Fruit fly (Drosophila melanogaster) whole organism, pupa: ENCODE results near the gene Gal.

Experiments used
- CG10348 ChIP-seq: fragments of 200-800 bp; sonication (Bioruptor generic); IDR thresholded peaks from 2 replicates; pipeline ENCODE4 v1.3.6; 2022; ENCODE audit warnings: missing biosample characterization, missing genetic modification characterization
- CG12605 ChIP-seq: fragments of 200-800 bp; sonication (Bioruptor generic); IDR thresholded peaks from 2 replicates; pipeline ENCODE4 v1.3.6; 2022; ENCODE audit warnings: missing biosample characterization, missing genetic modification characterization
- CG17806 ChIP-seq: fragments of 200-800 bp; sonication (Bioruptor generic); optimal IDR thresholded peaks from 2 replicates; lab custom pipeline; 2018; ENCODE audit warnings: missing biosample characterization, mild to moderate bottlenecking, missing genetic modification characterization, moderate library complexity
- CG32121 ChIP-seq: fragments of 200-800 bp; sonication (Bioruptor generic); IDR thresholded peaks from 2 replicates; pipeline ENCODE4 v1.3.6; 2022; ENCODE audit warnings: missing biosample characterization, missing genetic modification characterization
- CG34367 ChIP-seq: fragments of 200-800 bp; sonication (Bioruptor generic); optimal IDR thresholded peaks from 2 replicates; lab custom pipeline; 2018; ENCODE audit warnings: missing biosample characterization, mild to moderate bottlenecking, missing genetic modification characterization
- CG8159 ChIP-seq: fragments of 200-800 bp; sonication (Bioruptor generic); optimal IDR thresholded peaks from 3 replicates; lab custom pipeline; 2018; ENCODE audit warnings: missing biosample characterization, mild to moderate bottlenecking, missing genetic modification characterization, moderate library complexity
- CG9948 ChIP-seq: fragments of 200-800 bp; sonication (Bioruptor generic); optimal IDR thresholded peaks from 2 replicates; lab custom pipeline; 2018; ENCODE audit warnings: missing biosample characterization, mild to moderate bottlenecking, missing genetic modification characterization, moderate library complexity
- D1 ChIP-seq: fragments of 200-800 bp; sonication (Bioruptor generic); optimal IDR thresholded peaks from 2 replicates; lab custom pipeline; 2018; ENCODE audit warnings: missing biosample characterization, mild to moderate bottlenecking, missing genetic modification characterization, moderate library complexity
- Pif1B ChIP-seq: fragments of 200-800 bp; sonication (Bioruptor generic); optimal IDR thresholded peaks from 3 replicates; lab custom pipeline; 2016; ENCODE audit warnings: missing biosample characterization, missing genetic modification characterization
- Snoo ChIP-seq: fragments of 200-800 bp; sonication (Bioruptor generic); optimal IDR thresholded peaks from 3 replicates; lab custom pipeline; 2017; ENCODE audit warnings: missing biosample characterization, mild to moderate bottlenecking, missing genetic modification characterization, inconsistent platforms
- gl ChIP-seq: fragments of 200-800 bp; sonication (Bioruptor generic); optimal IDR thresholded peaks from 2 replicates; lab custom pipeline; 2018; ENCODE audit warnings: missing biosample characterization, mild to moderate bottlenecking, missing genetic modification characterization
- rn ChIP-seq: fragments of 200-800 bp; sonication (Bioruptor generic); IDR thresholded peaks from 2 replicates; pipeline ENCODE4 v1.3.6; 2022; ENCODE audit warnings: missing biosample characterization, missing genetic modification characterization

dm6 chr2L:5988115-5989092 lies 18.2 kb downstream of the Gal start:
- TF ChIP-seq gl (tag; lab: Kevin White, UChicago) (no peak), CG17806 (tag; lab: Kevin White, UChicago) (no peak), CG32121 (no peak), CG12605 (GFP tag; lab: Robert Waterston, UW) (no peak), Snoo (tag; lab: Kevin White, UChicago) (no peak), D1 (tag; lab: Kevin White, UChicago) (no peak), Pif1B (GFP tag; lab: Kevin White, UChicago) (no peak), CG8159 (tag; lab: Kevin White, UChicago) (no peak), rn (GFP tag; lab: Robert Waterston, UW) (no peak), CG9948 (tag; lab: Kevin White, UChicago) (no peak), CG10348 (GFP tag; lab: Robert Waterston, UW) (no peak), CG34367 (no peak)
